Fruit fly (Drosophila melanogaster): ENCODE results near the gene AdipoR.

Gene AdipoR

DNA sequence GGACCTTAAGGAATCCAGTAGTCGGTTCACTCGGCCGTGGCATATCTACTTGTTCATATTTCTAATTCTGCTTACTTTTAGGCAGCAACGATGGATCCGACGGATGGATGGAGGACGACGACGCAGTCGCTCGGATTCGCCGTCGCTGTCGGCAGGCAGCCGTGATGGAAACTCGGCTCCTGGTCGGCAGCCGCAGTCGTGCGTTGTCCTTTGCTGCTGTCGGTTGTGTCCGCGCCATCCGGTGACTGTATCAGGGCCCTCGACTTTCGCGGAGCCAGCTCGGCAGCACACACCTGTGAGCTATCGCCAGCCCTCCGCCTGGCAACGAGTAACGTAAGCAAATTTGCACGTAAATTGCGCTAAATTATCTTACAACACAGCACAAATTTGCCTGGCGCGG, 50.6 kb downstream of the AdipoR start, which contains the start of gene Octbeta1R (continued):
- no peak for TF ChIP-seq Optix (GFP tag; IDR thresholded peaks at IDR 0.05)
- no peak for TF ChIP-seq gro (GFP tag; optimal IDR thresholded peaks at IDR 0.05)
- TF ChIP-seq CG33213 (GFP tag; optimal IDR thresholded peaks at IDR 0.05), result no peak
- TF ChIP-seq ewg (GFP tag; optimal IDR thresholded peaks at IDR 0.05), result no peak
- TF ChIP-seq fd96Cb (tag; optimal IDR thresholded peaks at IDR 0.05), result no peak
- no peak for TF ChIP-seq CG14710 (tag; optimal IDR thresholded peaks at IDR 0.05)
- no peak for TF ChIP-seq Camta (GFP tag; optimal IDR thresholded peaks at IDR 0.05)
- TF ChIP-seq ci (GFP tag; IDR thresholded peaks at IDR 0.05), result no peak
- no peak for TF ChIP-seq sens-2 (GFP tag; IDR thresholded peaks at IDR 0.05)
- TF ChIP-seq CG11247 (GFP tag; IDR thresholded peaks at IDR 0.05), result no peak
- TF ChIP-seq CG13287 (GFP tag; IDR thresholded peaks at IDR 0.05; ENCODE audit: partially characterized antibody), result no peak

DNA sequence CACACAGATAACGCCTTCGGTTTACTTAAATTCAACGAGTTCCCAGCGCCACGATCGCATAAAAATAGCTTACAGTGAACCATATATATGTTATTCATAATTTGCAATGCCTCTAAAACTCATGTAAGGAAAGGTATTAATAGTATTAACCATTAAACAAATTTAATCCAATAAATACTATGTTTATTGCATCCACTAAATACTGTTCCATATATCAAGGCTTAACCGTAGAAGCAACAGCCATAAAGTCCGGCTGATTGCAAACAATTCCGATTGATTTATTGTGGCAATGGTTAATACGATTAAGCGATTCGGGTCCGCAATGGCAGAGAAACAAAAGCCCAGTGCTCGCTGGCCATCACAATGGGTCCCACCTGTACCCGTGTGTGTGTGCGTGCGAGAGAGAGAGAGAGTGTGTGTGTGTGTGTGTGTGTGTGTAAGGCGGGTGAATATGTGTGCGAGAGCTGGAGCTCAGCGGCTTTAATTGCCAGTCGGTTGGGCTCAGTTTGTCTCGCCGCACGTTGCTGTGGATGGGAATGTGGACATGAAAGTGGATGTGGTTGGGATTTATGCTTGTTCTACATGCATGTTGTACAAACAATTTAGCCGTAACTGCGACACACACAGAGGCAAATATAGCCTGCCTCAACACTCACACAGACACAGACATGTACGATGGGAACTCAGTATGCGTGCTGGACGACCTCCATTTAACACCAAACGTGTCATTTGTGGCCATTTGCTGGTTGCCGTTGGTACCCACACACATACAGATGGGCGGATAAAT, 52.9 kb downstream of the AdipoR start:
- 0 out of 3 replicates have a peak, but pooled peaks have one; percentile 35 for TF ChIP-seq CG14050 (GFP tag; IDR thresholded peaks at IDR 0.05)
- TF ChIP-seq Drgx (GFP tag; IDR thresholded peaks at IDR 0.05), result no peak
- TF ChIP-seq ind (GFP tag; optimal IDR thresholded peaks at IDR 0.05), result peak; percentile 59
- TF ChIP-seq jing (GFP tag; optimal IDR thresholded peaks at IDR 0.05), result no peak
- peak; percentile 69 for TF ChIP-seq CG10543 (GFP tag; optimal IDR thresholded peaks at IDR 0.05)
- peak; percentile 64 for TF ChIP-seq Sox100B (GFP tag; optimal IDR thresholded peaks at IDR 0.05)
- no peak for TF ChIP-seq zf30C (GFP tag; optimal IDR thresholded peaks at IDR 0.05)
- no peak for TF ChIP-seq shn (GFP tag; optimal IDR thresholded peaks at IDR 0.05)
- TF ChIP-seq Lhr (GFP tag; optimal IDR thresholded peaks at IDR 0.05), result no peak
- TF ChIP-seq CG10267 (tag; optimal IDR thresholded peaks at IDR 0.05), result peak; percentile 39
- peak; percentile 44 for TF ChIP-seq Fer3 (tag; optimal IDR thresholded peaks at IDR 0.05)
- peak; percentile 13 for TF ChIP-seq CG7928 (GFP tag; optimal IDR thresholded peaks at IDR 0.05)
- peak; percentile 41 for TF ChIP-seq Hmr (GFP tag; optimal IDR thresholded peaks at IDR 0.05)
- no peak for TF ChIP-seq ab (GFP tag; optimal IDR thresholded peaks at IDR 0.05)
- TF ChIP-seq lilli (GFP tag; optimal IDR thresholded peaks at IDR 0.05), result peak; percentile 31
- TF ChIP-seq CG17612 (GFP tag; IDR thresholded peaks at IDR 0.05), result no peak
- TF ChIP-seq bcd (GFP tag; optimal IDR thresholded peaks at IDR 0.05), result peak; percentile 39
- TF ChIP-seq Atf6 (GFP tag; IDR thresholded peaks at IDR 0.05), result 0 out of 2 replicates have a peak, but pooled peaks have one; percentile 8
- TF ChIP-seq CG43689 (GFP tag; IDR thresholded peaks at IDR 0.05), result peak; percentile 27; the same call in 1 of the 2 replicates
- no peak for TF ChIP-seq Sry-δ (GFP tag; optimal IDR thresholded peaks at IDR 0.05)
- peak; percentile 57 for TF ChIP-seq CG2120 (GFP tag; optimal IDR thresholded peaks at IDR 0.05)
- TF ChIP-seq CG34376 (GFP tag; optimal IDR thresholded peaks at IDR 0.05), result no peak
- peak; percentile 23 for TF ChIP-seq HHEX (GFP tag; optimal IDR thresholded peaks at IDR 0.05)
- no peak for TF ChIP-seq Elba2 (GFP tag; optimal IDR thresholded peaks at IDR 0.05)
- TF ChIP-seq CG10147 (GFP tag; optimal IDR thresholded peaks at IDR 0.05), result peak; percentile 18
- TF ChIP-seq CG4360 (GFP tag; IDR thresholded peaks at IDR 0.05), result no peak
- TF ChIP-seq hkb (optimal IDR thresholded peaks at IDR 0.05), result no peak
- 0 out of 2 replicates have a peak, but pooled peaks have one; percentile 7 for TF ChIP-seq hkb (GFP tag; IDR thresholded peaks at IDR 0.05)
- TF ChIP-seq dimm (GFP tag; IDR thresholded peaks at IDR 0.05), result no peak
- TF ChIP-seq Med (GFP tag), result peak; percentile 79
- peak; percentile 3 for TF ChIP-seq fd64A (GFP tag; optimal IDR thresholded peaks at IDR 0.05)
- TF ChIP-seq CG14667 (GFP tag; IDR thresholded peaks at IDR 0.05), result 0 out of 2 replicates have a peak, but pooled peaks have one; percentile 44
- TF ChIP-seq Max (GFP tag; optimal IDR thresholded peaks at IDR 0.05), result peak; percentile 35
- TF ChIP-seq CG30403 (GFP tag; optimal IDR thresholded peaks at IDR 0.05), result peak; percentile 52
- no peak for TF ChIP-seq z (GFP tag; IDR thresholded peaks at IDR 0.05)
- peak; percentile 33 for TF ChIP-seq Fer1 (GFP tag; optimal IDR thresholded peaks at IDR 0.05)
- TF ChIP-seq CG8281 (tag; optimal IDR thresholded peaks at IDR 0.05), result peak; percentile 40
- peak; percentile 19 for TF ChIP-seq HLH54F (GFP tag; optimal IDR thresholded peaks at IDR 0.05)
